Worm (Caenorhabditis elegans) whole organism, mixed stage, embryonic: Measurements from ENCODE around the gene ztf-17.

Source experiments
- M03D4.4 ChIP-seq: sonication (generic microtip); optimal IDR thresholded peaks from 2 replicates; lab custom pipeline; 2017; ENCODE audit warnings: mild to moderate bottlenecking, missing genetic modification characterization, missing compliant biosample characterization
- ceh-39 ChIP-seq: fragments of 150-350 bp; optimal IDR thresholded peaks from 2 replicates; lab custom pipeline; 2014; ENCODE audit warnings: missing biosample characterization, missing genetic modification characterization
- ham-2 ChIP-seq: fragments of 200-800 bp; sonication (Bioruptor generic); optimal IDR thresholded peaks from 2 replicates; lab custom pipeline; 2018; ENCODE audit warnings: mild to moderate bottlenecking, missing genetic modification characterization, missing compliant biosample characterization
- mep-1 ChIP-seq: fragments of 150-350 bp; optimal IDR thresholded peaks from 2 replicates; lab custom pipeline; 2017; ENCODE audit warnings: missing biosample characterization, missing genetic modification reagents, missing genetic modification characterization, inconsistent platforms
- nhr-12 ChIP-seq: fragments of 150-350 bp; optimal IDR thresholded peaks from 2 replicates; lab custom pipeline; 2014; ENCODE audit warnings: missing biosample characterization, missing genetic modification characterization
- nhr-237 ChIP-seq: fragments of 150-350 bp; optimal IDR thresholded peaks from 2 replicates; lab custom pipeline; 2014; ENCODE audit warnings: missing biosample characterization, missing genetic modification characterization
- nhr-28 ChIP-seq: fragments of 150-350 bp; optimal IDR thresholded peaks from 2 replicates; lab custom pipeline; 2014; ENCODE audit warnings: missing biosample characterization, missing genetic modification characterization
- pha-4 ChIP-seq: fragments of 150-350 bp; optimal IDR thresholded peaks from 2 replicates; lab custom pipeline; 2018; ENCODE audit warnings: missing biosample characterization, missing genetic modification reagents, missing genetic modification characterization
- sem-2 ChIP-seq: fragments of 200-800 bp; sonication (Bioruptor generic); optimal IDR thresholded peaks from 2 replicates; lab custom pipeline; 2018; ENCODE audit warnings: mild to moderate bottlenecking, missing genetic modification characterization, missing compliant biosample characterization
- snpc-4 ChIP-seq: fragments of 150-350 bp; optimal IDR thresholded peaks from 2 replicates; lab custom pipeline; 2014; ENCODE audit warnings: missing biosample characterization, missing genetic modification characterization
- sptf-1 ChIP-seq: sonication (generic microtip); optimal IDR thresholded peaks from 2 replicates; lab custom pipeline; 2017; ENCODE audit warnings: mild to moderate bottlenecking, missing genetic modification characterization, moderate library complexity, missing compliant biosample characterization
- unc-39 ChIP-seq: fragments of 150-350 bp; optimal IDR thresholded peaks from 2 replicates; lab custom pipeline; 2014; ENCODE audit warnings: missing biosample characterization, missing genetic modification characterization
- unc-62 ChIP-seq: fragments of 150-350 bp; optimal IDR thresholded peaks from 2 replicates; lab custom pipeline; 2014; ENCODE audit warnings: missing biosample characterization, missing genetic modification reagents, missing genetic modification characterization
- ztf-11 ChIP-seq: fragments of 150-350 bp; optimal IDR thresholded peaks from 2 replicates; lab custom pipeline; 2014; ENCODE audit warnings: missing biosample characterization, missing genetic modification characterization

ce11 chrII:7835314-7835713 is 34.6 kb downstream of the ztf-17 start, which contains the start of gene cex-2:
- TF ChIP-seq nhr-237 = no peak
- no peak for TF ChIP-seq unc-39 (tag; lab: Kevin White, UChicago)
- TF ChIP-seq ztf-11 (tag; lab: Kevin White, UChicago) = no peak
- TF ChIP-seq ceh-39 (tag; lab: Kevin White, UChicago) = no peak
- TF ChIP-seq nhr-12 = no peak
- no peak for TF ChIP-seq pha-4 (tag; lab: Kevin White, UChicago)
- TF ChIP-seq sptf-1 (tag; lab: Kevin White, UChicago) = no peak
- no peak for TF ChIP-seq snpc-4 (tag; lab: Kevin White, UChicago)
- TF ChIP-seq mep-1 (tag; lab: Kevin White, UChicago) = no peak
- TF ChIP-seq nhr-28 = no peak
- no peak for TF ChIP-seq unc-62 (GFP tag; lab: Kevin White, UChicago)
- TF ChIP-seq M03D4.4 (tag; lab: Kevin White, UChicago) = no peak
- no peak for TF ChIP-seq sem-2 (GFP tag; lab: Kevin White, UChicago)
- no peak for TF ChIP-seq ham-2 (GFP tag; lab: Kevin White, UChicago)
